Worm (Caenorhabditis elegans): ENCODE results near the gene nspd-3.

ce11 chrIV:5160171-5160570, 2.7 kb downstream of the nspd-3 start, which contains the start of the genes C24D10.6 and C24D10.4:
- TF ChIP-seq F10B5.3 (tag; optimal IDR thresholded peaks at IDR 0.05) (no peak), nhr-102 (tag; optimal IDR thresholded peaks at IDR 0.05) (no peak), Y48G9A.11 (GFP tag; IDR thresholded peaks at IDR 0.05) (no peak), snpc-4 (tag; optimal IDR thresholded peaks at IDR 0.05) (no peak), unc-130 (GFP tag; optimal IDR thresholded peaks at IDR 0.05) (no peak), nhr-11 (tag; optimal IDR thresholded peaks at IDR 0.05) (no peak), Y5F2A.4 (GFP tag; optimal IDR thresholded peaks at IDR 0.05) (no peak), ceh-32 (tag; optimal IDR thresholded peaks at IDR 0.05; ENCODE audit: poor library complexity) (no peak)

Measured in whole organism, L4 larva.